Fruit fly (Drosophila melanogaster): ENCODE measurements around the gene CG13907.

The CG13907 gene

dm6 chr3L:876087-876486 lies 5.7 kb downstream of the CG13907 start:
- peak; percentile 24 for TF ChIP-seq Sox14 (GFP tag; optimal IDR thresholded peaks at IDR 0.05)
- no peak for TF ChIP-seq OdsH (GFP tag; optimal IDR thresholded peaks at IDR 0.05)
- no peak for TF ChIP-seq CG10631 (GFP tag; optimal IDR thresholded peaks at IDR 0.05)
- no peak for TF ChIP-seq CG3032 (tag; optimal IDR thresholded peaks at IDR 0.05)
- 0 out of 3 replicates have a peak, but pooled peaks have one; percentile 35 for TF ChIP-seq eg (GFP tag; IDR thresholded peaks at IDR 0.05)
- TF ChIP-seq topi (GFP tag; optimal IDR thresholded peaks at IDR 0.05), result no peak

- no peak for TF ChIP-seq CG6808 (GFP tag; optimal IDR thresholded peaks at IDR 0.05)
- no peak for TF ChIP-seq Sox14 (GFP tag; optimal IDR thresholded peaks at IDR 0.05)
- TF ChIP-seq fd59A (GFP tag; optimal IDR thresholded peaks at IDR 0.05), result no peak
- TF ChIP-seq CG7368 (GFP tag; optimal IDR thresholded peaks at IDR 0.05), result no peak
- no peak for TF ChIP-seq Blimp-1 (GFP tag; optimal IDR thresholded peaks at IDR 0.05)
- TF ChIP-seq CG10669 (GFP tag; optimal IDR thresholded peaks at IDR 0.05), result no peak
- no peak for TF ChIP-seq Eip75B (GFP tag; optimal IDR thresholded peaks at IDR 0.05)
- TF ChIP-seq eg (GFP tag; IDR thresholded peaks at IDR 0.05), result no peak
- no peak for TF ChIP-seq Lpt (GFP tag; optimal IDR thresholded peaks at IDR 0.05)
- no peak for TF ChIP-seq CG3919 (GFP tag; optimal IDR thresholded peaks at IDR 0.05)
- TF ChIP-seq pdm3 (GFP tag; optimal IDR thresholded peaks at IDR 0.05), result no peak
- no peak for TF ChIP-seq Sox102F (GFP tag; optimal IDR thresholded peaks at IDR 0.05)
- peak; percentile 54 for TF ChIP-seq CG32006 (GFP tag; optimal IDR thresholded peaks at IDR 0.05)
- TF ChIP-seq Ets21C (GFP tag; optimal IDR thresholded peaks at IDR 0.05), result no peak
- peak; percentile 35 for TF ChIP-seq CG6276 (GFP tag; optimal IDR thresholded peaks at IDR 0.05)
- TF ChIP-seq CG9139 (GFP tag; optimal IDR thresholded peaks at IDR 0.05), result no peak
- TF ChIP-seq Gug (GFP tag; IDR thresholded peaks at IDR 0.05), result no peak
- no peak for TF ChIP-seq CG10631 (GFP tag; optimal IDR thresholded peaks at IDR 0.05)
- no peak for TF ChIP-seq topi (GFP tag; optimal IDR thresholded peaks at IDR 0.05)
- peak; percentile 35; the same call in 2 of the 3 replicates for TF ChIP-seq CG6163 (GFP tag; IDR thresholded peaks at IDR 0.05)
- no peak for TF ChIP-seq ss (GFP tag; optimal IDR thresholded peaks at IDR 0.05)
- no peak for TF ChIP-seq svp (GFP tag)
- TF ChIP-seq Sox15 (GFP tag; optimal IDR thresholded peaks at IDR 0.05), result no peak
- peak; percentile 11 for TF ChIP-seq achi (GFP tag; optimal IDR thresholded peaks at IDR 0.05)
- no peak for TF ChIP-seq CG8319 (GFP tag; optimal IDR thresholded peaks at IDR 0.05)
- no peak for TF ChIP-seq salr (GFP tag; optimal IDR thresholded peaks at IDR 0.05)
- no peak for TF ChIP-seq CG3032 (tag; optimal IDR thresholded peaks at IDR 0.05)
- no peak for TF ChIP-seq CG6792 (GFP tag; optimal IDR thresholded peaks at IDR 0.05)
- no peak for TF ChIP-seq CG31627 (GFP tag; optimal IDR thresholded peaks at IDR 0.05)
- TF ChIP-seq acj6 (GFP tag; optimal IDR thresholded peaks at IDR 0.05), result no peak
- TF ChIP-seq lz (GFP tag; optimal IDR thresholded peaks at IDR 0.05), result no peak
- TF ChIP-seq CG11294 (GFP tag; IDR thresholded peaks at IDR 0.05), result no peak
- TF ChIP-seq Ets96B (tag; optimal IDR thresholded peaks at IDR 0.05), result no peak
- no peak for TF ChIP-seq dsx (GFP tag; optimal IDR thresholded peaks at IDR 0.05; ENCODE audit: poor library complexity, severe bottlenecking)
- TF ChIP-seq CG34406 (GFP tag; optimal IDR thresholded peaks at IDR 0.05), result no peak
- no peak for TF ChIP-seq dac (GFP tag; optimal IDR thresholded peaks at IDR 0.05)
- TF ChIP-seq fkh (GFP tag; optimal IDR thresholded peaks at IDR 0.05), result no peak
- no peak for TF ChIP-seq CG16779 (tag; optimal IDR thresholded peaks at IDR 0.05)
- TF ChIP-seq Hr39 (GFP tag; optimal IDR thresholded peaks at IDR 0.05), result no peak
- peak; percentile 4 for TF ChIP-seq Eip78C (GFP tag)
- no peak for TF ChIP-seq CG6854 (GFP tag; optimal IDR thresholded peaks at IDR 0.05)
- no peak for TF ChIP-seq CG11762 (GFP tag; optimal IDR thresholded peaks at IDR 0.05; ENCODE audit: insufficient read depth)
- no peak for TF ChIP-seq Smox (GFP tag; optimal IDR thresholded peaks at IDR 0.05)
- TF ChIP-seq cyc (GFP tag; optimal IDR thresholded peaks at IDR 0.05), result no peak
- TF ChIP-seq CG15336 (GFP tag; IDR thresholded peaks at IDR 0.05), result peak; percentile 18; the same call in 1 of the 2 replicates
- no peak for TF ChIP-seq spab (GFP tag; optimal IDR thresholded peaks at IDR 0.05)
- no peak for TF ChIP-seq CG1621 (tag; optimal IDR thresholded peaks at IDR 0.05)
- no peak for TF ChIP-seq Met (GFP tag; optimal IDR thresholded peaks at IDR 0.05)
Observed at dm6 chr3L:875416-876011, 6.3 kb downstream of the CG13907 start.
